Fruit fly (Drosophila melanogaster) whole organism, embryonic: ENCODE measurements around the gene CG33127.

Experiments used
- Asciz ChIP-seq: fragments of 200-800 bp; sonication (Bioruptor generic); optimal IDR thresholded peaks from 2 replicates; lab custom pipeline; 2017; ENCODE audit warnings: missing biosample characterization, mild to moderate bottlenecking, missing genetic modification characterization, missing genetic modification reagents
- CG10147 ChIP-seq: fragments of 200-800 bp; sonication (Bioruptor generic); optimal IDR thresholded peaks from 2 replicates; lab custom pipeline; 2019; ENCODE audit warnings: missing biosample characterization, mild to moderate bottlenecking, missing genetic modification characterization, moderate library complexity
- CG10654 ChIP-seq: fragments of 200-800 bp; sonication (Bioruptor generic); optimal IDR thresholded peaks from 2 replicates; lab custom pipeline; 2016; ENCODE audit warnings: missing biosample characterization, missing genetic modification characterization
- CG16779 ChIP-seq: fragments of 200-800 bp; sonication (Bioruptor generic); IDR thresholded peaks from 2 replicates; pipeline ENCODE4 v1.3.6; 2022; ENCODE audit warnings: missing biosample characterization, missing genetic modification characterization
- CG16815 ChIP-seq: fragments of 200-800 bp; sonication (Bioruptor generic); optimal IDR thresholded peaks from 3 replicates; lab custom pipeline; 2017; ENCODE audit warnings: missing biosample characterization, mild to moderate bottlenecking, missing genetic modification characterization
- CG16863 ChIP-seq: fragments of 200-800 bp; sonication (Bioruptor generic); optimal IDR thresholded peaks from 3 replicates; lab custom pipeline; 2016; ENCODE audit warnings: missing biosample characterization, missing genetic modification characterization
- CG17361 ChIP-seq: fragments of 200-800 bp; sonication (Bioruptor generic); IDR thresholded peaks from 3 replicates; pipeline ENCODE4 v1.3.6; 2022; ENCODE audit warnings: missing biosample characterization, missing genetic modification characterization
- CG2116 ChIP-seq: fragments of 200-800 bp; sonication (Bioruptor generic); optimal IDR thresholded peaks from 3 replicates; lab custom pipeline; 2018; ENCODE audit warnings: missing biosample characterization, mild to moderate bottlenecking, missing genetic modification characterization
- CG2889 ChIP-seq: fragments of 200-800 bp; sonication (Bioruptor generic); IDR thresholded peaks from 3 replicates; pipeline ENCODE4 v1.3.6; 2022; ENCODE audit warnings: missing biosample characterization, missing genetic modification characterization
- CG30020 ChIP-seq: fragments of 200-800 bp; optimal IDR thresholded peaks from 2 replicates; lab custom pipeline; 2019; ENCODE audit warnings: missing biosample characterization, mild to moderate bottlenecking, missing genetic modification characterization, moderate library complexity
- CG32532 ChIP-seq: fragments of 200-800 bp; sonication (Bioruptor generic); IDR thresholded peaks from 2 replicates; pipeline ENCODE4 v1.3.6; 2022; ENCODE audit warnings: missing biosample characterization, missing genetic modification characterization
- CG34224 ChIP-seq: fragments of 200-800 bp; sonication (Bioruptor generic); IDR thresholded peaks from 3 replicates; pipeline ENCODE4 v1.3.6; 2022; ENCODE audit warnings: missing biosample characterization, missing genetic modification characterization; ENCODE audit not compliant: partially characterized antibody
- CG5953 ChIP-seq: fragments of 200-800 bp; sonication (Bioruptor generic); IDR thresholded peaks from 2 replicates; pipeline ENCODE4 v1.3.6; 2022; ENCODE audit warnings: missing biosample characterization, missing genetic modification characterization
- CG6654 ChIP-seq: fragments of 200-800 bp; sonication (Bioruptor generic); optimal IDR thresholded peaks from 2 replicates; lab custom pipeline; 2017; ENCODE audit warnings: missing biosample characterization, mild to moderate bottlenecking, missing genetic modification characterization
- CG9727 ChIP-seq: fragments of 200-800 bp; sonication (Bioruptor generic); optimal IDR thresholded peaks from 3 replicates; lab custom pipeline; 2017; ENCODE audit warnings: missing biosample characterization, mild to moderate bottlenecking, missing genetic modification characterization
- CG9932 ChIP-seq: fragments of 200-800 bp; sonication (Bioruptor generic); IDR thresholded peaks from 2 replicates; pipeline ENCODE4 v1.3.6; 2022; ENCODE audit warnings: missing biosample characterization, missing genetic modification characterization
- CHES-1-like ChIP-seq: fragments of 200-800 bp; sonication (Bioruptor generic); optimal IDR thresholded peaks from 2 replicates; lab custom pipeline; 2016; ENCODE audit warnings: missing biosample characterization, missing genetic modification characterization
- Camta ChIP-seq: fragments of 200-800 bp; sonication (Bioruptor generic); optimal IDR thresholded peaks from 2 replicates; lab custom pipeline; 2016; ENCODE audit warnings: missing biosample characterization, missing genetic modification characterization
- D ChIP-seq, 2 experiments: fragments of 200-800 bp in 1 of 2; fragments of >200 bp in 1 of 2; sonication (Bioruptor generic) in 1 of 2; optimal IDR thresholded peaks; 2 replicates in 1 of 2; 3 replicates in 1 of 2; lab custom pipeline; 2017; ENCODE audit warnings: mild to moderate bottlenecking in 1 of 2, missing biosample characterization in 1 of 2, missing genetic modification characterization in 1 of 2, missing genetic modification reagents in 1 of 2
- Ets65A ChIP-seq: fragments of 200-800 bp; sonication (Bioruptor generic); peaks from one replicate; lab custom pipeline; 2016; ENCODE audit warnings: missing biosample characterization, missing genetic modification characterization
- GATAe ChIP-seq: fragments of 200-800 bp; sonication (Bioruptor generic); conservative IDR thresholded peaks from 2 replicates; pipeline ENCODE4 v1.3.6; 2022; ENCODE audit warnings: missing biosample characterization, missing genetic modification characterization
- Gug ChIP-seq: fragments of 200-800 bp; sonication (Bioruptor generic); IDR thresholded peaks from 4 replicates; pipeline ENCODE4 v1.3.6; 2022; ENCODE audit warnings: missing biosample characterization, missing genetic modification characterization
- HHEX ChIP-seq: fragments of 200-800 bp; sonication (Bioruptor generic); optimal IDR thresholded peaks from 3 replicates; lab custom pipeline; 2017; ENCODE audit warnings: missing biosample characterization, mild to moderate bottlenecking, missing genetic modification characterization, missing genetic modification reagents
- Hr51 ChIP-seq, 2 experiments: fragments of 200-800 bp; sonication (Bioruptor generic); optimal IDR thresholded peaks; 2 replicates in 1 of 2; 3 replicates in 1 of 2; lab custom pipeline; 2016 to 2018; ENCODE audit warnings: missing biosample characterization in 2 of 2, missing genetic modification characterization in 2 of 2, mild to moderate bottlenecking in 1 of 2, moderate library complexity in 1 of 2
- MBD-R2 ChIP-seq: fragments of 200-800 bp; sonication (Bioruptor generic); IDR thresholded peaks from 2 replicates; pipeline ENCODE4 v1.3.6; 2022; ENCODE audit warnings: missing biosample characterization, missing genetic modification characterization
- Mad ChIP-seq: fragments of 200-800 bp; sonication (Bioruptor generic); optimal IDR thresholded peaks from 2 replicates; lab custom pipeline; 2016; ENCODE audit warnings: missing biosample characterization, missing genetic modification characterization
- Trl ChIP-seq, 3 experiments: fragments of >200 bp in 2 of 3; fragments of 200-800 bp in 1 of 3; sonication (Bioruptor generic) in 1 of 3; optimal IDR thresholded peaks; 2 replicates in 1 of 3; 3 replicates in 2 of 3; lab custom pipeline; 2016 to 2017; ENCODE audit warnings: missing biosample characterization in 1 of 3, missing genetic modification characterization in 1 of 3
- ap ChIP-seq: fragments of 200-800 bp; sonication (Bioruptor generic); IDR thresholded peaks from 2 replicates; pipeline ENCODE4 v1.3.6; 2022; ENCODE audit warnings: missing biosample characterization, missing genetic modification characterization
- ara ChIP-seq: fragments of 200-800 bp; sonication (Bioruptor generic); IDR thresholded peaks from 2 replicates; pipeline ENCODE4 v1.3.6; 2022; ENCODE audit warnings: missing biosample characterization, missing genetic modification characterization
- bab2 ChIP-seq: fragments of 200-800 bp; sonication (Bioruptor generic); optimal IDR thresholded peaks from 2 replicates; lab custom pipeline; 2016; ENCODE audit warnings: missing biosample characterization, missing genetic modification characterization
- chm ChIP-seq: fragments of 200-800 bp; sonication (Bioruptor generic); IDR thresholded peaks from 2 replicates; pipeline ENCODE4 v1.3.6; 2022; ENCODE audit warnings: missing biosample characterization, missing genetic modification characterization
- chn ChIP-seq: fragments of 200-800 bp; sonication (Bioruptor generic); optimal IDR thresholded peaks from 2 replicates; lab custom pipeline; 2016; ENCODE audit warnings: missing biosample characterization, missing genetic modification characterization
- dm ChIP-seq: fragments of 200-800 bp; sonication (Bioruptor generic); optimal IDR thresholded peaks from 3 replicates; lab custom pipeline; 2016; ENCODE audit warnings: missing biosample characterization, missing genetic modification characterization
- fd64A ChIP-seq: fragments of 200-800 bp; sonication (Bioruptor generic); optimal IDR thresholded peaks from 3 replicates; lab custom pipeline; 2018; ENCODE audit warnings: missing biosample characterization, mild to moderate bottlenecking, missing genetic modification characterization
- gro ChIP-seq: fragments of 200-800 bp; sonication (Bioruptor generic); optimal IDR thresholded peaks from 2 replicates; lab custom pipeline; 2016; ENCODE audit warnings: missing biosample characterization, missing genetic modification characterization
- jumu ChIP-seq: fragments of 200-800 bp; sonication (Bioruptor generic); optimal IDR thresholded peaks from 3 replicates; lab custom pipeline; 2016; ENCODE audit warnings: missing biosample characterization, missing genetic modification characterization
- maf-S ChIP-seq: fragments of 200-800 bp; sonication (Bioruptor generic); optimal IDR thresholded peaks from 2 replicates; lab custom pipeline; 2016; ENCODE audit warnings: missing biosample characterization, missing genetic modification characterization
- mirr ChIP-seq: fragments of 200-800 bp; sonication (Bioruptor generic); optimal IDR thresholded peaks from 3 replicates; lab custom pipeline; 2018; ENCODE audit warnings: missing biosample characterization, mild to moderate bottlenecking, missing genetic modification characterization
- mld ChIP-seq: fragments of 200-800 bp; sonication (Bioruptor generic); IDR thresholded peaks from 3 replicates; pipeline ENCODE4 v1.3.6; 2022; ENCODE audit warnings: missing biosample characterization, missing genetic modification characterization; ENCODE audit not compliant: partially characterized antibody
- pho ChIP-seq: fragments of 200-800 bp; sonication (Bioruptor generic); optimal IDR thresholded peaks from 2 replicates; lab custom pipeline; 2016; ENCODE audit warnings: missing biosample characterization, missing genetic modification characterization
- sens ChIP-seq: fragments of 200-800 bp; sonication (Bioruptor generic); peaks from one replicate; lab custom pipeline; 2016; ENCODE audit warnings: missing biosample characterization, missing genetic modification characterization
- sens-2 ChIP-seq: fragments of 200-800 bp; sonication (Bioruptor generic); IDR thresholded peaks from 2 replicates; pipeline ENCODE4 v1.3.6; 2022; ENCODE audit warnings: missing biosample characterization, missing genetic modification characterization
- slbo ChIP-seq: fragments of 200-800 bp; sonication (Bioruptor generic); IDR thresholded peaks from 2 replicates; pipeline ENCODE4 v1.3.6; 2022; ENCODE audit warnings: missing biosample characterization, missing genetic modification characterization
- slp2 ChIP-seq: fragments of 200-800 bp; sonication (Bioruptor generic); optimal IDR thresholded peaks from 2 replicates; lab custom pipeline; 2016; ENCODE audit warnings: missing biosample characterization, missing genetic modification characterization
- sna ChIP-seq: fragments of 200-800 bp; sonication (Bioruptor generic); IDR thresholded peaks from 2 replicates; pipeline ENCODE4 v1.3.6; 2022; ENCODE audit warnings: missing biosample characterization, missing genetic modification characterization; ENCODE audit not compliant: partially characterized antibody
- stc ChIP-seq: fragments of 200-800 bp; sonication (Bioruptor generic); IDR thresholded peaks from 2 replicates; pipeline ENCODE4 v1.3.6; 2022; ENCODE audit warnings: missing biosample characterization, missing genetic modification characterization
- tin ChIP-seq: fragments of 200-800 bp; sonication (Bioruptor generic); optimal IDR thresholded peaks from 3 replicates; lab custom pipeline; 2016; ENCODE audit warnings: missing biosample characterization, missing genetic modification characterization
- usp ChIP-seq: fragments of >200 bp; optimal IDR thresholded peaks from 2 replicates; lab custom pipeline; 2017; ENCODE audit warnings: missing biosample characterization, missing genetic modification characterization
- wek ChIP-seq: fragments of 200-800 bp; sonication (Bioruptor generic); optimal IDR thresholded peaks from 3 replicates; lab custom pipeline; 2018; ENCODE audit warnings: missing biosample characterization, mild to moderate bottlenecking, missing genetic modification characterization, moderate library complexity
- zfh1 ChIP-seq: fragments of 200-800 bp; sonication (Bioruptor generic); IDR thresholded peaks from 3 replicates; pipeline ENCODE4 v1.3.6; 2022; ENCODE audit warnings: missing biosample characterization, missing genetic modification characterization

CG33127 gene

dm6 chr2L:277122-277671, 44.7 kb upstream of the CG33127 start, which contains the start of gene smo (continued):
- TF ChIP-seq Camta: peak; percentile 22
- peak; percentile 52 for TF ChIP-seq CG30020 (tag; lab: Kevin White, UChicago)
- no peak for TF ChIP-seq CG2889 (GFP tag; lab: Robert Waterston, UW)
- TF ChIP-seq CHES-1-like: peak; percentile 76
- TF ChIP-seq chm (GFP tag; lab: Robert Waterston, UW): no peak
- peak; percentile 48 for TF ChIP-seq CG10147 (GFP tag; lab: Kevin White, UChicago)
- TF ChIP-seq Ets65A (GFP tag; lab: Kevin White, UChicago): peak; percentile 90
- no peak for TF ChIP-seq GATAe (GFP tag; lab: Robert Waterston, UW)
- peak; percentile 83 for TF ChIP-seq dm (GFP tag; lab: Kevin White, UChicago)
- TF ChIP-seq zfh1: 0 out of 3 replicates have a peak, but pooled peaks have one; percentile 11
- TF ChIP-seq CG10654 (GFP tag; lab: Kevin White, UChicago): peak; percentile 56
- TF ChIP-seq Hr51 (GFP tag; optimal IDR thresholded peaks at IDR 0.05; lab: Kevin White, UChicago): peak in 1 of 2 experiments; percentile 68
- TF ChIP-seq maf-S: peak; percentile 29
- peak; percentile 51 for TF ChIP-seq Mad (GFP tag; lab: Kevin White, UChicago)
- TF ChIP-seq CG32532 (GFP tag; lab: Robert Waterston, UW): no peak
- no peak for TF ChIP-seq CG16779 (GFP tag; lab: Robert Waterston, UW)
- TF ChIP-seq sens-2: no peak
- peak; percentile 33 for TF ChIP-seq chn (GFP tag; lab: Kevin White, UChicago)
- no peak for TF ChIP-seq ara (GFP tag; lab: Robert Waterston, UW)
- no peak for TF ChIP-seq fd64A (GFP tag; lab: Kevin White, UChicago)
- peak; percentile 9; the same call in 1 of the 4 replicates for TF ChIP-seq Gug (GFP tag; lab: Robert Waterston, UW)
- TF ChIP-seq wek (GFP tag; lab: Kevin White, UChicago): no peak
- TF ChIP-seq bab2 (GFP tag; lab: Kevin White, UChicago): peak; percentile 30
- peak; percentile 56 for TF ChIP-seq slp2 (GFP tag; lab: Kevin White, UChicago)
- TF ChIP-seq gro (GFP tag; lab: Kevin White, UChicago): peak; percentile 32
- no peak for TF ChIP-seq mirr
- TF ChIP-seq CG5953 (GFP tag; lab: Robert Waterston, UW): no peak
- peak; percentile 29 for TF ChIP-seq tin
- TF ChIP-seq CG2116: peak; percentile 90
- peak; percentile 76; the same call in 1 of the 2 replicates for TF ChIP-seq sna (GFP tag; lab: Robert Waterston, UW)
- no peak for TF ChIP-seq ap (GFP tag; lab: Robert Waterston, UW)
- TF ChIP-seq CG9727 (GFP tag; lab: Kevin White, UChicago): peak; percentile 47
- no peak for TF ChIP-seq CG6654 (GFP tag; lab: Kevin White, UChicago)
- TF ChIP-seq HHEX (GFP tag; lab: Kevin White, UChicago): no peak
- TF ChIP-seq CG34224 (GFP tag; lab: Robert Waterston, UW): peak; percentile 80
- TF ChIP-seq sens: peak; percentile 84
- no peak for TF ChIP-seq pho (GFP tag; lab: Kevin White, UChicago)
- peak; percentile 41; the same call in 2 of the 3 replicates for TF ChIP-seq CG17361
- peak; percentile 79 for TF ChIP-seq MBD-R2
- TF ChIP-seq CG16815 (GFP tag; lab: Kevin White, UChicago): no peak
- peak; percentile 96 for TF ChIP-seq CG16863 (GFP tag; lab: Kevin White, UChicago)
- peak in 1 of 2 experiments; percentile 2 for TF ChIP-seq Trl (optimal IDR thresholded peaks at IDR 0.05; lab: Kevin White, UChicago)
- TF ChIP-seq Trl (GFP tag; optimal IDR thresholded peaks at IDR 0.05; lab: Kevin White, UChicago): peak; percentile 51
- TF ChIP-seq usp (GFP tag; lab: Kevin White, UChicago): no peak
- TF ChIP-seq mld (GFP tag; lab: Robert Waterston, UW): peak; percentile 61; the same call in 2 of the 3 replicates
- TF ChIP-seq CG9932 (GFP tag; lab: Robert Waterston, UW): peak; percentile 57
- no peak for TF ChIP-seq Asciz (GFP tag; lab: Kevin White, UChicago)
- TF ChIP-seq D (optimal IDR thresholded peaks at IDR 0.05; lab: Kevin White, UChicago): peak; percentile 84
- no peak for TF ChIP-seq D (GFP tag; optimal IDR thresholded peaks at IDR 0.05; lab: Kevin White, UChicago)
- TF ChIP-seq slbo (GFP tag; lab: Robert Waterston, UW): peak; percentile 44; the same call in 1 of the 2 replicates
- peak; percentile 61 for TF ChIP-seq jumu (GFP tag; lab: Kevin White, UChicago)
- TF ChIP-seq stc (GFP tag; lab: Robert Waterston, UW): no peak
